Fruit fly (Drosophila melanogaster) whole organism, embryonic: ENCODE data around the gene Grip75.

Experiments
- Awh ChIP-seq: fragments of 200-800 bp; sonication (Bioruptor generic); IDR thresholded peaks from 2 replicates; pipeline ENCODE4, ENCODE4 v1.3.6; 2022; ENCODE audit warnings: missing biosample characterization, missing genetic modification characterization
- CG10267 ChIP-seq: fragments of 200-800 bp; sonication (Bioruptor generic); optimal IDR thresholded peaks from 2 replicates; lab custom pipeline; 2018; ENCODE audit warnings: missing biosample characterization, mild to moderate bottlenecking, missing genetic modification characterization, moderate library complexity
- CG10959 ChIP-seq: fragments of 200-800 bp; sonication (Bioruptor generic); IDR thresholded peaks from 2 replicates; pipeline ENCODE4 v1.3.6; 2022; ENCODE audit warnings: missing biosample characterization, missing genetic modification characterization
- CG11456 ChIP-seq: fragments of 200-800 bp; sonication (Bioruptor generic); IDR thresholded peaks from 3 replicates; pipeline ENCODE4 v1.3.6; 2022; ENCODE audit warnings: missing biosample characterization, missing genetic modification characterization
- CG13894 ChIP-seq: fragments of 200-800 bp; sonication (Bioruptor generic); optimal IDR thresholded peaks from 3 replicates; lab custom pipeline; 2018; ENCODE audit warnings: missing biosample characterization, mild to moderate bottlenecking, missing genetic modification characterization, moderate library complexity
- CG15073 ChIP-seq: fragments of 200-800 bp; sonication (Bioruptor generic); optimal IDR thresholded peaks from 2 replicates; lab custom pipeline; 2016; ENCODE audit warnings: missing biosample characterization, missing genetic modification characterization
- CG1602 ChIP-seq: fragments of 200-800 bp; sonication (Bioruptor generic); optimal IDR thresholded peaks from 3 replicates; lab custom pipeline; 2016; ENCODE audit warnings: missing biosample characterization, missing genetic modification characterization
- CG16863 ChIP-seq: fragments of 200-800 bp; sonication (Bioruptor generic); optimal IDR thresholded peaks from 3 replicates; lab custom pipeline; 2016; ENCODE audit warnings: missing biosample characterization, missing genetic modification characterization
- CG18011 ChIP-seq: fragments of 200-800 bp; sonication (Bioruptor generic); optimal IDR thresholded peaks from 2 replicates; lab custom pipeline; 2017; ENCODE audit warnings: missing biosample characterization, missing genetic modification characterization, mild to moderate bottlenecking, moderate library complexity, missing genotype
- CG2199 ChIP-seq: fragments of 200-800 bp; sonication (Bioruptor generic); IDR thresholded peaks from 3 replicates; pipeline ENCODE4 v1.3.6; 2022; ENCODE audit warnings: missing biosample characterization, missing genetic modification characterization
- CG31441 ChIP-seq: fragments of 200-800 bp; sonication (Bioruptor generic); IDR thresholded peaks from 2 replicates; pipeline ENCODE4 v1.3.6; 2022; ENCODE audit warnings: missing biosample characterization, missing genetic modification characterization
- CG33213 ChIP-seq: fragments of 200-800 bp; sonication (Bioruptor generic); optimal IDR thresholded peaks from 3 replicates; lab custom pipeline; 2016; ENCODE audit warnings: missing biosample characterization, missing genetic modification characterization
- CG34224 ChIP-seq: fragments of 200-800 bp; sonication (Bioruptor generic); IDR thresholded peaks from 3 replicates; pipeline ENCODE4 v1.3.6; 2022; ENCODE audit warnings: missing biosample characterization, missing genetic modification characterization; ENCODE audit not compliant: partially characterized antibody
- CG6791 ChIP-seq: fragments of 200-800 bp; sonication (Bioruptor generic); IDR thresholded peaks from 3 replicates; pipeline ENCODE4 v1.3.6; 2022; ENCODE audit warnings: missing biosample characterization, missing genetic modification characterization; ENCODE audit not compliant: partially characterized antibody
- CG7745 ChIP-seq: fragments of 200-800 bp; sonication (Bioruptor generic); optimal IDR thresholded peaks from 2 replicates; lab custom pipeline; 2018; ENCODE audit warnings: missing biosample characterization, mild to moderate bottlenecking, missing genetic modification characterization, moderate library complexity
- CG9932 ChIP-seq: fragments of 200-800 bp; sonication (Bioruptor generic); IDR thresholded peaks from 2 replicates; pipeline ENCODE4 v1.3.6; 2022; ENCODE audit warnings: missing biosample characterization, missing genetic modification characterization
- D ChIP-seq, 2 experiments: fragments of 200-800 bp in 1 of 2; fragments of >200 bp in 1 of 2; sonication (Bioruptor generic) in 1 of 2; optimal IDR thresholded peaks; 2 replicates in 1 of 2; 3 replicates in 1 of 2; lab custom pipeline; 2017; ENCODE audit warnings: mild to moderate bottlenecking in 1 of 2, missing biosample characterization in 1 of 2, missing genetic modification characterization in 1 of 2, missing genetic modification reagents in 1 of 2
- Dbx ChIP-seq: fragments of 200-800 bp; sonication (Bioruptor generic); IDR thresholded peaks from 3 replicates; pipeline ENCODE4 v1.3.6; 2022; ENCODE audit warnings: missing biosample characterization, missing genetic modification characterization
- Dref ChIP-seq: fragments of 200-800 bp; sonication (Bioruptor generic); IDR thresholded peaks from 2 replicates; pipeline ENCODE4 v1.3.6; 2022; ENCODE audit warnings: missing biosample characterization, missing genetic modification characterization
- GATAe ChIP-seq: fragments of 200-800 bp; sonication (Bioruptor generic); conservative IDR thresholded peaks from 2 replicates; pipeline ENCODE4 v1.3.6; 2022; ENCODE audit warnings: missing biosample characterization, missing genetic modification characterization
- H15 ChIP-seq: fragments of 200-800 bp; sonication (Bioruptor generic); IDR thresholded peaks from 3 replicates; pipeline ENCODE4 v1.3.6; 2022; ENCODE audit warnings: missing biosample characterization, missing genetic modification characterization
- HmgD ChIP-seq: fragments of 200-800 bp; sonication (Bioruptor generic); optimal IDR thresholded peaks from 3 replicates; lab custom pipeline; 2016; ENCODE audit warnings: missing biosample characterization, missing genetic modification characterization
- Nf-YC ChIP-seq: fragments of 200-800 bp; optimal IDR thresholded peaks from 3 replicates; lab custom pipeline; 2019; ENCODE audit warnings: missing biosample characterization, mild to moderate bottlenecking, missing genetic modification characterization, moderate library complexity
- Stat92E ChIP-seq, 3 experiments: fragments of >200 bp in 2 of 3; fragments of 200-800 bp in 1 of 3; sonication (Bioruptor generic) in 1 of 3; optimal IDR thresholded peaks; 2 replicates each; lab custom pipeline; 2017 to 2019; ENCODE audit warnings: missing biosample characterization in 3 of 3, missing genetic modification characterization in 3 of 3, mild to moderate bottlenecking in 1 of 3, moderate library complexity in 1 of 3
- Taf1 ChIP-seq: fragments of 200-800 bp; sonication (Bioruptor generic); IDR thresholded peaks from 2 replicates; pipeline ENCODE4 v1.3.6; 2022; ENCODE audit warnings: missing biosample characterization, missing genetic modification characterization
- Tbp ChIP-seq: fragments of >200 bp; optimal IDR thresholded peaks from 2 replicates; lab custom pipeline; 2018; ENCODE audit warnings: missing biosample characterization, missing genetic modification characterization
- Trl ChIP-seq, 3 experiments: fragments of >200 bp in 2 of 3; fragments of 200-800 bp in 1 of 3; sonication (Bioruptor generic) in 1 of 3; optimal IDR thresholded peaks; 2 replicates in 1 of 3; 3 replicates in 2 of 3; lab custom pipeline; 2016 to 2017; ENCODE audit warnings: missing biosample characterization in 1 of 3, missing genetic modification characterization in 1 of 3
- al ChIP-seq: fragments of 200-800 bp; sonication (Bioruptor generic); IDR thresholded peaks from 2 replicates; pipeline ENCODE4 v1.3.6; 2022; ENCODE audit warnings: missing biosample characterization, missing genetic modification characterization
- ato ChIP-seq: fragments of 200-800 bp; sonication (Bioruptor generic); IDR thresholded peaks from 2 replicates; pipeline ENCODE4 v1.3.6; 2022; ENCODE audit warnings: missing biosample characterization, missing genetic modification characterization; ENCODE audit not compliant: partially characterized antibody
- cas ChIP-seq: fragments of 200-800 bp; sonication (Bioruptor generic); IDR thresholded peaks from 2 replicates; pipeline ENCODE4 v1.3.6; 2022; ENCODE audit warnings: missing biosample characterization, missing genetic modification characterization
- crc ChIP-seq: fragments of 200-800 bp; sonication (Bioruptor generic); optimal IDR thresholded peaks from 2 replicates; lab custom pipeline; 2016; ENCODE audit warnings: missing biosample characterization, missing genetic modification characterization
- dmrt11E ChIP-seq: fragments of 200-800 bp; sonication (Bioruptor generic); optimal IDR thresholded peaks from 3 replicates; lab custom pipeline; 2018; ENCODE audit warnings: missing biosample characterization, mild to moderate bottlenecking, missing genetic modification characterization, moderate library complexity
- fd102C ChIP-seq: fragments of 200-800 bp; sonication (Bioruptor generic); optimal IDR thresholded peaks from 2 replicates; lab custom pipeline; 2018; ENCODE audit warnings: missing biosample characterization, mild to moderate bottlenecking, missing genetic modification characterization, moderate library complexity
- fd96Cb ChIP-seq: fragments of 200-800 bp; sonication (Bioruptor generic); optimal IDR thresholded peaks from 2 replicates; lab custom pipeline; 2018; ENCODE audit warnings: missing biosample characterization, mild to moderate bottlenecking, missing genetic modification characterization, moderate library complexity
- h ChIP-seq: fragments of >200 bp; optimal IDR thresholded peaks from 2 replicates; lab custom pipeline; 2017
- hb ChIP-seq: fragments of 200-800 bp; sonication (Bioruptor generic); IDR thresholded peaks from 3 replicates; pipeline ENCODE4 v1.3.6; 2022; ENCODE audit warnings: missing biosample characterization, missing genetic modification characterization; ENCODE audit not compliant: partially characterized antibody
- ind ChIP-seq: fragments of 200-800 bp; sonication (Bioruptor generic); optimal IDR thresholded peaks from 3 replicates; lab custom pipeline; 2016; ENCODE audit warnings: missing biosample characterization, missing genetic modification characterization
- insv ChIP-seq, 2 experiments: fragments of 200-800 bp; sonication (Bioruptor generic); optimal IDR thresholded peaks; 3 replicates each; lab custom pipeline; 2016 to 2018; ENCODE audit warnings: missing biosample characterization in 2 of 2, missing genetic modification characterization in 2 of 2
- kay ChIP-seq: fragments of 200-800 bp; sonication (Bioruptor generic); optimal IDR thresholded peaks from 2 replicates; lab custom pipeline; 2016; ENCODE audit warnings: missing biosample characterization, missing genetic modification characterization
- klu ChIP-seq: fragments of 200-800 bp; sonication (Bioruptor generic); IDR thresholded peaks from 2 replicates; pipeline ENCODE4 v1.3.6; 2022; ENCODE audit warnings: missing biosample characterization, missing genetic modification characterization
- mld ChIP-seq: fragments of 200-800 bp; sonication (Bioruptor generic); IDR thresholded peaks from 3 replicates; pipeline ENCODE4 v1.3.6; 2022; ENCODE audit warnings: missing biosample characterization, missing genetic modification characterization; ENCODE audit not compliant: partially characterized antibody
- nau ChIP-seq: fragments of 200-800 bp; sonication (Bioruptor generic); optimal IDR thresholded peaks from 3 replicates; lab custom pipeline; 2017; ENCODE audit warnings: missing biosample characterization, mild to moderate bottlenecking, missing genetic modification characterization, missing genetic modification reagents
- nerfin-2 ChIP-seq: fragments of 200-800 bp; sonication (Bioruptor generic); IDR thresholded peaks from 2 replicates; pipeline ENCODE4 v1.3.6; 2022; ENCODE audit warnings: missing biosample characterization, missing genetic modification characterization; ENCODE audit not compliant: partially characterized antibody
- p53 ChIP-seq: fragments of 200-800 bp; sonication (Bioruptor generic); optimal IDR thresholded peaks from 2 replicates; lab custom pipeline; 2016; ENCODE audit warnings: missing biosample characterization, missing genetic modification characterization
- pfk ChIP-seq: fragments of 200-800 bp; sonication (Bioruptor generic); optimal IDR thresholded peaks from 2 replicates; lab custom pipeline; 2018; ENCODE audit warnings: missing biosample characterization, mild to moderate bottlenecking, missing genetic modification characterization, moderate library complexity
- salm ChIP-seq: fragments of 200-800 bp; sonication (Bioruptor generic); optimal IDR thresholded peaks from 2 replicates; lab custom pipeline; 2018; ENCODE audit warnings: missing biosample characterization, mild to moderate bottlenecking, missing genetic modification characterization
- sc ChIP-seq, 3 experiments: fragments of >200 bp in 2 of 3; fragments of 200-800 bp in 1 of 3; sonication (Bioruptor generic) in 1 of 3; optimal IDR thresholded peaks; 2 replicates in 2 of 3; 3 replicates in 1 of 3; lab custom pipeline; 2017; ENCODE audit warnings: mild to moderate bottlenecking in 1 of 3, missing biosample characterization in 1 of 3, missing genetic modification characterization in 1 of 3, missing genetic modification reagents in 1 of 3
- sug ChIP-seq: fragments of 200-800 bp; optimal IDR thresholded peaks from 2 replicates; lab custom pipeline; 2019; ENCODE audit warnings: missing biosample characterization, mild to moderate bottlenecking, missing genetic modification characterization, moderate library complexity
- usp ChIP-seq: fragments of >200 bp; optimal IDR thresholded peaks from 2 replicates; lab custom pipeline; 2017; ENCODE audit warnings: missing biosample characterization, missing genetic modification characterization
- zfh2 ChIP-seq: fragments of 200-800 bp; sonication (Bioruptor generic); optimal IDR thresholded peaks from 2 replicates; lab custom pipeline; 2016; ENCODE audit warnings: missing biosample characterization, missing genetic modification characterization

The Grip75 gene

dm6 chr2L:10479859-10480258, 3.2 kb upstream of the Grip75 start (continued):
- peak; percentile 42; the same call in 1 of the 3 replicates for TF ChIP-seq CG6791 (GFP tag; lab: Robert Waterston, UW)
- TF ChIP-seq dmrt11E (tag; lab: Kevin White, UChicago): no peak
- no peak for TF ChIP-seq insv (GFP tag; optimal IDR thresholded peaks at IDR 0.05; lab: Kevin White, UChicago)
- TF ChIP-seq Stat92E (GFP tag; optimal IDR thresholded peaks at IDR 0.05; lab: Kevin White, UChicago): no peak
- TF ChIP-seq CG13894 (tag; lab: Kevin White, UChicago): no peak
- peak; percentile 26 for TF ChIP-seq sug (tag; lab: Kevin White, UChicago)
- TF ChIP-seq al (GFP tag; lab: Robert Waterston, UW): no peak
- no peak for TF ChIP-seq CG16863
- TF ChIP-seq pfk: no peak
- no peak for TF ChIP-seq CG15073 (GFP tag; lab: Kevin White, UChicago)
- no peak for TF ChIP-seq fd96Cb (tag; lab: Kevin White, UChicago)
- TF ChIP-seq sc (optimal IDR thresholded peaks at IDR 0.05; lab: Kevin White, UChicago): no peak
- no peak for TF ChIP-seq sc (GFP tag; optimal IDR thresholded peaks at IDR 0.05; lab: Kevin White, UChicago)
- no peak for TF ChIP-seq D (optimal IDR thresholded peaks at IDR 0.05; lab: Kevin White, UChicago)
- no peak for TF ChIP-seq D (GFP tag; optimal IDR thresholded peaks at IDR 0.05; lab: Kevin White, UChicago)
- no peak for TF ChIP-seq usp
- no peak for TF ChIP-seq CG2199 (GFP tag; lab: Robert Waterston, UW)
- TF ChIP-seq fd102C (GFP tag; lab: Kevin White, UChicago): no peak
- no peak for TF ChIP-seq CG1602 (GFP tag; lab: Kevin White, UChicago)
- TF ChIP-seq h: no peak
- no peak for TF ChIP-seq CG33213 (GFP tag; lab: Kevin White, UChicago)
- TF ChIP-seq CG11456: no peak
- peak; percentile 4 for TF ChIP-seq HmgD
- peak; percentile 1 for TF ChIP-seq CG10267 (tag; lab: Kevin White, UChicago)
- no peak for TF ChIP-seq p53
- no peak for TF ChIP-seq kay (GFP tag; lab: Kevin White, UChicago)
- no peak for TF ChIP-seq zfh2
- TF ChIP-seq Awh: no peak
- TF ChIP-seq crc: no peak
- no peak for TF ChIP-seq Dbx (GFP tag; lab: Robert Waterston, UW)
- TF ChIP-seq CG10959 (GFP tag; lab: Robert Waterston, UW): no peak
- TF ChIP-seq nau (GFP tag; lab: Kevin White, UChicago): peak; percentile 31
- peak; percentile 66 for TF ChIP-seq GATAe
- no peak for TF ChIP-seq CG31441
- no peak for TF ChIP-seq klu (GFP tag; lab: Robert Waterston, UW)
- no peak for TF ChIP-seq CG7745 (tag; lab: Kevin White, UChicago)
- 0 out of 2 replicates have a peak, but pooled peaks have one; percentile 14 for TF ChIP-seq ato (GFP tag; lab: Robert Waterston, UW)
- TF ChIP-seq nerfin-2 (GFP tag; lab: Robert Waterston, UW): peak; percentile 11; the same call in 1 of the 2 replicates
- peak; percentile 55 for TF ChIP-seq Dref (GFP tag; lab: Robert Waterston, UW)
- TF ChIP-seq cas (GFP tag; lab: Robert Waterston, UW): no peak
- no peak for TF ChIP-seq Nf-YC (tag; lab: Kevin White, UChicago)
- no peak for TF ChIP-seq Tbp (GFP tag; lab: Kevin White, UChicago)
- TF ChIP-seq Trl (optimal IDR thresholded peaks at IDR 0.05; lab: Kevin White, UChicago): no peak
- TF ChIP-seq Trl (GFP tag; optimal IDR thresholded peaks at IDR 0.05; lab: Kevin White, UChicago): no peak
- no peak for TF ChIP-seq ind (GFP tag; lab: Kevin White, UChicago)
- TF ChIP-seq H15 (GFP tag; lab: Robert Waterston, UW): no peak
- TF ChIP-seq CG34224: peak; percentile 46
- no peak for TF ChIP-seq mld (GFP tag; lab: Robert Waterston, UW)
- TF ChIP-seq CG9932 (GFP tag; lab: Robert Waterston, UW): no peak
- no peak for TF ChIP-seq salm (tag; lab: Kevin White, UChicago)
- TF ChIP-seq hb (GFP tag; lab: Robert Waterston, UW): no peak
- no peak for TF ChIP-seq CG18011 (GFP tag; lab: Kevin White, UChicago)
- no peak for TF ChIP-seq Taf1 (GFP tag; lab: Robert Waterston, UW)
